Worm (Caenorhabditis elegans) whole organism, midembryonic: ENCODE data around the gene pho-1.

Experiments
- T22C8.4 ChIP-seq: fragments of 200-800 bp; sonication (Bioruptor generic); IDR thresholded peaks from 2 replicates; pipeline ENCODE4 v1.3.6; 2022; ENCODE audit warnings: missing genetic modification characterization, missing compliant biosample characterization
- cog-1 ChIP-seq: sonication (generic microtip); optimal IDR thresholded peaks from 2 replicates; lab custom pipeline; 2016; ENCODE audit warnings: missing genetic modification characterization, missing compliant biosample characterization
- flt-1 ChIP-seq: fragments of 200-800 bp; sonication (Bioruptor generic); IDR thresholded peaks from 2 replicates; pipeline ENCODE4 v1.3.6; 2022; ENCODE audit warnings: missing genetic modification characterization, missing compliant biosample characterization
- klf-2 ChIP-seq: fragments of 200-800 bp; sonication (Bioruptor generic); conservative IDR thresholded peaks from 2 replicates; pipeline ENCODE4 v1.3.6; 2022; ENCODE audit warnings: missing genetic modification reagents, missing genetic modification characterization, missing compliant biosample characterization
- med-1 ChIP-seq: sonication (generic microtip); optimal IDR thresholded peaks from 2 replicates; lab custom pipeline; 2017; ENCODE audit warnings: missing genetic modification characterization, mild to moderate bottlenecking, missing compliant biosample characterization, antibody characterized with exemption, missing genetic modification reagents; ENCODE audit not compliant: insufficient read depth
- ref-1 ChIP-seq: fragments of 200-800 bp; sonication (Bioruptor generic); conservative IDR thresholded peaks from 2 replicates; pipeline ENCODE4 v1.3.6; 2022; ENCODE audit warnings: missing genetic modification reagents, missing genetic modification characterization, missing compliant biosample characterization
- tab-1 ChIP-seq: fragments of 200-800 bp; sonication (Bioruptor generic); IDR thresholded peaks from 2 replicates; pipeline ENCODE4 v1.3.6; 2022; ENCODE audit warnings: missing genetic modification characterization, missing compliant biosample characterization
- ztf-23 ChIP-seq: fragments of 200-800 bp; sonication (Bioruptor generic); IDR thresholded peaks from 2 replicates; pipeline ENCODE4 v1.3.6; 2022; ENCODE audit warnings: missing genetic modification reagents, missing genetic modification characterization, missing compliant biosample characterization
- ztf-29 ChIP-seq: fragments of 200-800 bp; sonication (Bioruptor generic); IDR thresholded peaks from 2 replicates; pipeline ENCODE4 v1.3.6; 2022; ENCODE audit warnings: missing genetic modification reagents, missing genetic modification characterization, missing compliant biosample characterization

Gene pho-1

ce11 chrII:5209122-5209521 lies 26.5 kb downstream of the pho-1 start:
- TF ChIP-seq ztf-29 (GFP tag; lab: Robert Waterston, UW) (no peak), ztf-23 (GFP tag; lab: Robert Waterston, UW) (no peak), klf-2 (GFP tag; lab: Robert Waterston, UW) (no peak), cog-1 (no peak), flt-1 (GFP tag; lab: Robert Waterston, UW) (no peak), ref-1 (GFP tag; lab: Robert Waterston, UW) (no peak), tab-1 (GFP tag; lab: Robert Waterston, UW) (no peak), T22C8.4 (GFP tag; lab: Robert Waterston, UW) (no peak), med-1 (GFP tag; lab: Kevin White, UChicago) (no peak)

- TF ChIP-seq ref-1 (GFP tag; lab: Robert Waterston, UW) (no peak), klf-2 (GFP tag; lab: Robert Waterston, UW) (no peak), tab-1 (GFP tag; lab: Robert Waterston, UW) (no peak), T22C8.4 (GFP tag; lab: Robert Waterston, UW) (no peak)
Measured at ce11 chrII:5205286-5205685, 30.4 kb downstream of the pho-1 start.

ce11 chrII:5202930-5203329 lies 32.7 kb downstream of the pho-1 start, which contains the start of gene ampd-1:
ampd-1 (plus strand) TSS chrII:5203322.
- no peak for TF ChIP-seq ztf-23 (GFP tag; lab: Robert Waterston, UW)
- TF ChIP-seq tab-1 (GFP tag; lab: Robert Waterston, UW): no peak
- no peak for TF ChIP-seq flt-1 (GFP tag; lab: Robert Waterston, UW)
- no peak for TF ChIP-seq klf-2 (GFP tag; lab: Robert Waterston, UW)
- no peak for TF ChIP-seq ztf-29 (GFP tag; lab: Robert Waterston, UW)

ce11 chrII:5201922-5202562 lies 33.6 kb downstream of the pho-1 start:
- TF ChIP-seq flt-1 (GFP tag; lab: Robert Waterston, UW): no peak
- no peak for TF ChIP-seq med-1 (GFP tag; lab: Kevin White, UChicago)
- no peak for TF ChIP-seq T22C8.4 (GFP tag; lab: Robert Waterston, UW)
- TF ChIP-seq ztf-23 (GFP tag; lab: Robert Waterston, UW): no peak
- no peak for TF ChIP-seq ztf-29 (GFP tag; lab: Robert Waterston, UW)
- no peak for TF ChIP-seq ref-1 (GFP tag; lab: Robert Waterston, UW)
- TF ChIP-seq cog-1: no peak
- no peak for TF ChIP-seq tab-1 (GFP tag; lab: Robert Waterston, UW)
- no peak for TF ChIP-seq klf-2 (GFP tag; lab: Robert Waterston, UW)

ce11 chrII:5200987-5201582 lies 34.6 kb downstream of the pho-1 start:
- no peak for TF ChIP-seq cog-1
- TF ChIP-seq klf-2 (GFP tag; lab: Robert Waterston, UW): no peak
- no peak for TF ChIP-seq ztf-23 (GFP tag; lab: Robert Waterston, UW)
- no peak for TF ChIP-seq tab-1 (GFP tag; lab: Robert Waterston, UW)
- no peak for TF ChIP-seq T22C8.4 (GFP tag; lab: Robert Waterston, UW)
- TF ChIP-seq ztf-29 (GFP tag; lab: Robert Waterston, UW): no peak
- TF ChIP-seq flt-1 (GFP tag; lab: Robert Waterston, UW): no peak
- no peak for TF ChIP-seq ref-1 (GFP tag; lab: Robert Waterston, UW)
- no peak for TF ChIP-seq med-1 (GFP tag; lab: Kevin White, UChicago)

- TF ChIP-seq med-1 (GFP tag; lab: Kevin White, UChicago): no peak
- no peak for TF ChIP-seq flt-1 (GFP tag; lab: Robert Waterston, UW)
- no peak for TF ChIP-seq ztf-29 (GFP tag; lab: Robert Waterston, UW)
- TF ChIP-seq ztf-23 (GFP tag; lab: Robert Waterston, UW): no peak
- no peak for TF ChIP-seq cog-1
Measured at ce11 chrII:5199497-5199896, 36.1 kb downstream of the pho-1 start, which contains the start of gene msp-50. msp-50 (plus strand) TSS chrII:5199797.

ce11 chrII:5195504-5195903 lies 40.1 kb downstream of the pho-1 start, which contains the start of gene C34F11.5:
C34F11.5 (plus strand) TSS chrII:5195804.
- TF ChIP-seq ref-1 (GFP tag; lab: Robert Waterston, UW) (no peak), ztf-23 (GFP tag; lab: Robert Waterston, UW) (no peak), ztf-29 (GFP tag; lab: Robert Waterston, UW) (no peak), flt-1 (GFP tag; lab: Robert Waterston, UW) (no peak), klf-2 (GFP tag; lab: Robert Waterston, UW) (no peak), cog-1 (no peak), tab-1 (GFP tag; lab: Robert Waterston, UW) (no peak), med-1 (GFP tag; lab: Kevin White, UChicago) (no peak), T22C8.4 (GFP tag; lab: Robert Waterston, UW) (no peak)

ce11 chrII:5194066-5194465 lies 41.6 kb downstream of the pho-1 start, which contains the start of gene msp-49:
msp-49 (plus strand) TSS chrII:5194366.
- TF ChIP-seq med-1 (GFP tag; lab: Kevin White, UChicago) (no peak), tab-1 (GFP tag; lab: Robert Waterston, UW) (no peak), cog-1 (no peak), ref-1 (GFP tag; lab: Robert Waterston, UW) (no peak), ztf-29 (GFP tag; lab: Robert Waterston, UW) (no peak), flt-1 (GFP tag; lab: Robert Waterston, UW) (no peak), ztf-23 (GFP tag; lab: Robert Waterston, UW) (no peak), T22C8.4 (GFP tag; lab: Robert Waterston, UW) (no peak), klf-2 (GFP tag; lab: Robert Waterston, UW) (no peak)

- TF ChIP-seq tab-1 (GFP tag; lab: Robert Waterston, UW) (no peak), flt-1 (GFP tag; lab: Robert Waterston, UW) (no peak), ztf-29 (GFP tag; lab: Robert Waterston, UW) (no peak), cog-1 (no peak), med-1 (GFP tag; lab: Kevin White, UChicago) (no peak), klf-2 (GFP tag; lab: Robert Waterston, UW) (no peak), T22C8.4 (GFP tag; lab: Robert Waterston, UW) (no peak), ztf-23 (GFP tag; lab: Robert Waterston, UW) (no peak), ref-1 (GFP tag; lab: Robert Waterston, UW) (no peak)
Measured at ce11 chrII:5191766-5192165, 43.9 kb downstream of the pho-1 start.
